Worm (Caenorhabditis elegans) whole organism, young adult: ENCODE measurements around the gene K12H4.7.

Experiments
- B0019.2 ChIP-seq: fragments of 200-800 bp; sonication (Bioruptor generic); conservative IDR thresholded peaks from 2 replicates; pipeline ENCODE4 v1.3.6; 2022; ENCODE audit warnings: missing genetic modification reagents, missing genetic modification characterization, missing compliant biosample characterization
- B0035.1 ChIP-seq: sonication (generic microtip); optimal IDR thresholded peaks from 2 replicates; lab custom pipeline; 2016; ENCODE audit warnings: missing genetic modification characterization, mild to moderate bottlenecking, missing compliant biosample characterization, missing genotype, missing genetic modification reagents
- B0336.3 ChIP-seq: fragments of 200-800 bp; sonication (Bioruptor generic); IDR thresholded peaks from 2 replicates; pipeline ENCODE4 v1.3.6; 2022; ENCODE audit warnings: missing genetic modification characterization, missing compliant biosample characterization
- C06A6.2 ChIP-seq: fragments of 200-800 bp; sonication (Bioruptor generic); conservative IDR thresholded peaks from 2 replicates; pipeline ENCODE4 v1.3.6; 2022; ENCODE audit warnings: missing genetic modification characterization, missing compliant biosample characterization
- F23B12.7 ChIP-seq: sonication (generic microtip); optimal IDR thresholded peaks from 2 replicates; lab custom pipeline; 2017; ENCODE audit warnings: missing genetic modification characterization, mild to moderate bottlenecking, missing compliant biosample characterization, antibody characterized with exemption, moderate library complexity; ENCODE audit not compliant: insufficient read depth
- F49E8.2 ChIP-seq: sonication (generic microtip); optimal IDR thresholded peaks from 3 replicates; lab custom pipeline; 2017; ENCODE audit warnings: missing genetic modification characterization, mild to moderate bottlenecking, missing compliant biosample characterization, antibody characterized with exemption, moderate library complexity; ENCODE audit not compliant: insufficient read depth
- F57A8.1 ChIP-seq: fragments of 200-800 bp; sonication (Bioruptor generic); optimal IDR thresholded peaks from 2 replicates; lab custom pipeline; 2018; ENCODE audit warnings: mild to moderate bottlenecking, missing genetic modification characterization, moderate library complexity, missing compliant biosample characterization
- F57C9.4 ChIP-seq: sonication (generic microtip); optimal IDR thresholded peaks from 2 replicates; lab custom pipeline; 2017; ENCODE audit warnings: mild to moderate bottlenecking, missing genetic modification characterization, missing compliant biosample characterization
- K12H6.12 ChIP-seq: fragments of 200-800 bp; sonication (Bioruptor generic); optimal IDR thresholded peaks from 2 replicates; lab custom pipeline; 2018; ENCODE audit warnings: mild to moderate bottlenecking, missing genetic modification characterization, missing compliant biosample characterization
- Y53G8AR.9 ChIP-seq: fragments of 200-800 bp; sonication (Bioruptor generic); conservative IDR thresholded peaks from 2 replicates; pipeline ENCODE4 v1.3.6; 2022; ENCODE audit warnings: missing genetic modification reagents, missing genetic modification characterization, missing compliant biosample characterization
- Y95B8A.8 ChIP-seq: fragments of 200-800 bp; sonication (Bioruptor generic); IDR thresholded peaks from 2 replicates; pipeline ENCODE4 v1.3.6; 2022; ENCODE audit warnings: missing genetic modification reagents, missing genetic modification characterization, missing compliant biosample characterization
- aptf-3 ChIP-seq: fragments of 200-800 bp; sonication (Bioruptor generic); IDR thresholded peaks from 2 replicates; pipeline ENCODE4 v1.3.6; 2022; ENCODE audit warnings: missing genetic modification characterization, missing compliant biosample characterization
- athp-1 ChIP-seq: sonication (generic microtip); optimal IDR thresholded peaks from 2 replicates; lab custom pipeline; 2017; ENCODE audit warnings: mild to moderate bottlenecking, missing genetic modification characterization, missing compliant biosample characterization
- ccch-3 ChIP-seq: fragments of 200-800 bp; sonication (Bioruptor generic); optimal IDR thresholded peaks from 2 replicates; lab custom pipeline; 2018; ENCODE audit warnings: mild to moderate bottlenecking, missing genetic modification characterization, missing compliant biosample characterization
- ceh-100 ChIP-seq: fragments of 200-800 bp; sonication (Bioruptor generic); IDR thresholded peaks from 2 replicates; pipeline ENCODE4 v1.3.6; 2022; ENCODE audit warnings: missing genetic modification reagents, missing genetic modification characterization, missing compliant biosample characterization
- ceh-40 ChIP-seq: fragments of 200-800 bp; sonication (Bioruptor generic); IDR thresholded peaks from 2 replicates; pipeline ENCODE4 v1.3.6; 2022; ENCODE audit warnings: missing genetic modification characterization, missing compliant biosample characterization
- ceh-58 ChIP-seq: fragments of 200-800 bp; sonication (Bioruptor generic); IDR thresholded peaks from 2 replicates; pipeline ENCODE4 v1.3.6; 2022; ENCODE audit warnings: missing genetic modification characterization, missing compliant biosample characterization
- ceh-91 ChIP-seq: fragments of 200-800 bp; sonication (Bioruptor generic); IDR thresholded peaks from 2 replicates; pipeline ENCODE4 v1.3.6; 2022; ENCODE audit warnings: missing genetic modification reagents, missing genetic modification characterization, missing compliant biosample characterization
- efl-1 ChIP-seq: fragments of 150-350 bp; optimal IDR thresholded peaks from 2 replicates; lab custom pipeline; 2014; ENCODE audit warnings: missing biosample characterization, missing genetic modification reagents, missing genetic modification characterization
- ets-4 ChIP-seq: fragments of 200-800 bp; sonication (Bioruptor generic); optimal IDR thresholded peaks from 2 replicates; lab custom pipeline; 2018; ENCODE audit warnings: mild to moderate bottlenecking, missing genetic modification characterization, missing compliant biosample characterization
- hrde-1 ChIP-seq: sonication (generic microtip); optimal IDR thresholded peaks from 2 replicates; lab custom pipeline; 2016; ENCODE audit warnings: missing genetic modification characterization, mild to moderate bottlenecking, missing compliant biosample characterization, moderate library complexity, missing genotype, missing genetic modification reagents, borderline replicate concordance
- hsf-1 ChIP-seq: fragments of 200-800 bp; sonication (Bioruptor generic); IDR thresholded peaks from 2 replicates; pipeline ENCODE4 v1.3.6; 2022; ENCODE audit warnings: missing genetic modification reagents, missing genetic modification characterization, missing compliant biosample characterization
- lin-35 ChIP-seq, 3 experiments: fragments of 150-350 bp in 2 of 3; sonication (generic microtip) in 1 of 3; optimal IDR thresholded peaks; 2 replicates each; lab custom pipeline; 2014 to 2018; ENCODE audit warnings: missing biosample characterization in 3 of 3, missing genetic modification characterization in 3 of 3, missing genetic modification reagents in 3 of 3
- lin-40 ChIP-seq: sonication (generic microtip); optimal IDR thresholded peaks from 2 replicates; lab custom pipeline; 2016; ENCODE audit warnings: missing genetic modification characterization, mild to moderate bottlenecking, missing compliant biosample characterization, missing genotype, missing genetic modification reagents
- madf-3 ChIP-seq: fragments of 200-800 bp; sonication (Bioruptor generic); IDR thresholded peaks from 2 replicates; pipeline ENCODE4 v1.3.6; 2022; ENCODE audit warnings: missing genetic modification reagents, missing genetic modification characterization, missing compliant biosample characterization
- madf-8 ChIP-seq: fragments of 200-800 bp; sonication (Bioruptor generic); conservative IDR thresholded peaks from 2 replicates; pipeline ENCODE4 v1.3.6; 2022; ENCODE audit warnings: missing genetic modification reagents, missing genetic modification characterization, missing compliant biosample characterization
- mcd-1 ChIP-seq: fragments of 200-800 bp; sonication (Bioruptor generic); IDR thresholded peaks from 2 replicates; pipeline ENCODE4 v1.3.6; 2022; ENCODE audit warnings: missing genetic modification reagents, missing genetic modification characterization, missing compliant biosample characterization
- mes-4 ChIP-seq: sonication (generic microtip); optimal IDR thresholded peaks from 2 replicates; lab custom pipeline; 2016; ENCODE audit warnings: missing genotype, missing genetic modification characterization, missing compliant biosample characterization
- mxl-1 ChIP-seq: sonication (generic microtip); optimal IDR thresholded peaks from 2 replicates; lab custom pipeline; 2016; ENCODE audit warnings: missing genetic modification characterization, missing compliant biosample characterization
- nfya-2 ChIP-seq: fragments of 200-800 bp; sonication (Bioruptor generic); IDR thresholded peaks from 2 replicates; pipeline ENCODE4 v1.3.6; 2022; ENCODE audit warnings: missing genetic modification reagents, missing genetic modification characterization, missing compliant biosample characterization
- nhr-120 ChIP-seq: fragments of 200-800 bp; sonication (Bioruptor generic); IDR thresholded peaks from 2 replicates; pipeline ENCODE4 v1.3.6; 2022; ENCODE audit warnings: missing genetic modification characterization, missing compliant biosample characterization
- nhr-27 ChIP-seq: fragments of 200-800 bp; sonication (Bioruptor generic); optimal IDR thresholded peaks from 2 replicates; lab custom pipeline; 2018; ENCODE audit warnings: mild to moderate bottlenecking, missing genetic modification characterization, moderate library complexity, missing compliant biosample characterization
- rcor-1 ChIP-seq: fragments of 200-800 bp; sonication (Bioruptor generic); IDR thresholded peaks from 2 replicates; pipeline ENCODE4 v1.3.6; 2022; ENCODE audit warnings: missing genetic modification reagents, missing genetic modification characterization, missing compliant biosample characterization
- sdz-38 ChIP-seq: sonication (generic microtip); optimal IDR thresholded peaks from 2 replicates; lab custom pipeline; 2016; ENCODE audit warnings: missing genotype, missing genetic modification characterization, missing compliant biosample characterization
- snpc-1.3 ChIP-seq: sonication (generic microtip); optimal IDR thresholded peaks from 2 replicates; lab custom pipeline; 2017; ENCODE audit warnings: missing genetic modification characterization, mild to moderate bottlenecking, missing compliant biosample characterization, antibody characterized with exemption, moderate library complexity, missing genotype, missing genetic modification reagents; ENCODE audit not compliant: insufficient read depth
- snpc-3.4 ChIP-seq: sonication (generic microtip); optimal IDR thresholded peaks from 2 replicates; lab custom pipeline; 2017; ENCODE audit warnings: missing genetic modification characterization, mild to moderate bottlenecking, missing compliant biosample characterization, antibody characterized with exemption, moderate library complexity, missing genotype, missing genetic modification reagents
- sptf-2 ChIP-seq: fragments of 200-800 bp; sonication (Bioruptor generic); optimal IDR thresholded peaks from 2 replicates; lab custom pipeline; 2018; ENCODE audit warnings: mild to moderate bottlenecking, missing genetic modification characterization, missing compliant biosample characterization
- tbp1 ChIP-seq: fragments of 200-800 bp; sonication (Bioruptor generic); optimal IDR thresholded peaks from 2 replicates; lab custom pipeline; 2018; ENCODE audit warnings: mild to moderate bottlenecking, missing genetic modification characterization, missing compliant biosample characterization
- unc-130 ChIP-seq: sonication (generic microtip); optimal IDR thresholded peaks from 2 replicates; lab custom pipeline; 2016; ENCODE audit warnings: missing genetic modification reagents, missing genetic modification characterization, missing compliant biosample characterization
- xnd-1 ChIP-seq: sonication (generic microtip); optimal IDR thresholded peaks from 2 replicates; lab custom pipeline; 2016; ENCODE audit warnings: missing genotype, missing genetic modification reagents, missing genetic modification characterization, missing compliant biosample characterization
- zfh-2 ChIP-seq: fragments of 200-800 bp; sonication (Bioruptor generic); conservative IDR thresholded peaks from 2 replicates; pipeline ENCODE4 v1.3.6; 2022; ENCODE audit warnings: missing genetic modification reagents, missing genetic modification characterization, missing compliant biosample characterization
- zim-3 ChIP-seq: sonication (generic microtip); optimal IDR thresholded peaks from 2 replicates; lab custom pipeline; 2017; ENCODE audit warnings: mild to moderate bottlenecking, missing genetic modification characterization, moderate library complexity, missing compliant biosample characterization
- ztf-28 ChIP-seq: fragments of 200-800 bp; sonication (Bioruptor generic); IDR thresholded peaks from 2 replicates; pipeline ENCODE4 v1.3.6; 2022; ENCODE audit warnings: missing genetic modification reagents, missing genetic modification characterization, missing compliant biosample characterization

Gene K12H4.7

DNA sequence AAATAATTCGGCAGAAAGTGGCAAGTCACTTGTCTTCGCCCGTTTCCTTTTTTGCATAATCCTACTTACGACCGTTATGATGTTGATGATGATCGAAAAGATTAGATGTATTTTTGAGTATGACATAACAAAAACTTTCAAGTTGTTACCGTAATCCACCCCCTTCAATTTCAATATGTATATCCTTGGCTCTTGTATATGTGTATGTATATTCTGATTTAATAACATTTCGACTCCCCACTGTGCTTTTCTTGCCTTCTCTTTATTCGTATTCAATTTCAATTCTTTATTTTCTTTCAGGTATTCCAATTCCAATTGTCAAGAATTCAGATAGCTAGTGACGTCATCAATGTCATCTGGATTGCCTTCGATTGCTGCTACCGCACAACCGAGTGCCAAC, 16.1 kb upstream of the K12H4.7 start, which contains the start of gene pros-1:
TSS of gene pros-1 (plus strand) at position 301 of the 400 bp plus-strand sequence.
- no peak for TF ChIP-seq B0019.2 (GFP tag; lab: Robert Waterston, UW)
- TF ChIP-seq K12H6.12 (tag; lab: Kevin White, UChicago), result no peak
- no peak for TF ChIP-seq zim-3 (tag; lab: Kevin White, UChicago)
- no peak for TF ChIP-seq sdz-38 (tag; lab: Kevin White, UChicago)
- no peak for TF ChIP-seq tbp1 (GFP tag; lab: Kevin White, UChicago)
- TF ChIP-seq aptf-3 (GFP tag; lab: Robert Waterston, UW), result no peak
- no peak for TF ChIP-seq lin-35 (GFP tag; optimal IDR thresholded peaks at IDR 0.05; lab: Kevin White, UChicago)
- TF ChIP-seq unc-130 (GFP tag; lab: Kevin White, UChicago), result no peak
- no peak for TF ChIP-seq hsf-1 (GFP tag; lab: Robert Waterston, UW)

DNA sequence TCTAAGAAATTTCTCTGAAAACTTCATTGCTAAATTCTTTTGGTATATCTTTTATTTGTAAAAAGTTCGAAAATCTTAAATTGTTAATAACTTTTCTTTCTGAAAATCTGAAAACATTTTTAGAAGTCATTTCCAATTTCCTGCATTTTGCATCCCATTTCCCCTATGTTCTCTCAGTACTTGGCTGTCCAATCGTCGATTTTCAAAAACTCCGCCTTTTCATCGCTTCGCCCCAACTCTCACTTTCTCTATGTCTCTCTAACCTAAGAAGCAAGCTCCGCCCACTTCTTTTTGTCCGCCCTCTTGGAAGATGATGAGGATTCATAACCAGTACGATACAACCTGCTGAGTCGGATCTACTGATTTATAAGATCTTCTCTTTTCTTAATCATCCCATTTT, 14.2 kb upstream of the K12H4.7 start:
- TF ChIP-seq B0035.1 (no peak), ccch-3 (no peak), Y95B8A.8 (GFP tag; lab: Robert Waterston, UW) (no peak), madf-3 (GFP tag; lab: Robert Waterston, UW) (no peak), ceh-40 (no peak), nfya-2 (no peak), zfh-2 (GFP tag; lab: Robert Waterston, UW) (no peak), ceh-58 (no peak), nhr-120 (GFP tag; lab: Robert Waterston, UW) (no peak), snpc-1.3 (tag; lab: Kevin White, UChicago) (no peak), mcd-1 (GFP tag; lab: Robert Waterston, UW) (no peak), sptf-2 (no peak), ets-4 (no peak), zim-3 (tag; lab: Kevin White, UChicago) (no peak), hrde-1 (tag; lab: Kevin White, UChicago) (no peak), F23B12.7 (tag; lab: Kevin White, UChicago) (no peak), C06A6.2 (GFP tag; lab: Robert Waterston, UW) (no peak), F57A8.1 (GFP tag; lab: Kevin White, UChicago) (no peak), ceh-91 (GFP tag; lab: Robert Waterston, UW) (no peak)
- TF ChIP-seq, all 124 proteins: peak for 0

DNA sequence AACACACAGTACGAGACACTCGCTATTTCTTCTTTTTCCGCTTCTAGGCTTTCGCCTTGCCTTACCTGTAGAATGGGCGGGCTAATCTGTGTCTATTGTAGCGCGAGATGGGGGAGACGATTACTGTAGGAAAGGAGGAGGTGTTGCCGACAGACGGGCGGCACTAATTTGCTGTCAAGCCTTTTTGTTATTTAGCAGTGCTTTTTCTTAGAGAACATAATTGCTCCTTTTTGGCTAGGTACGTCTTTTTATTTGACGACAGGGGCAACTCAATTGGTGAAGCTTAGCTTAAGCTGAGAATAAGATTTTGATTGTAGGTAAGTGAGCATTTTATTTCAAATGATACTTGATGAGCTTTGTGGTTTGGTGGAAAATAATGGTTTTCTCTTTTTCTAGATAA, 12.8 kb upstream of the K12H4.7 start:
- TF ChIP-seq F57C9.4 (tag; lab: Kevin White, UChicago) (no peak), ztf-28 (GFP tag; lab: Robert Waterston, UW) (0 out of 2 replicates have a peak, but pooled peaks have one; percentile 8)

DNA sequence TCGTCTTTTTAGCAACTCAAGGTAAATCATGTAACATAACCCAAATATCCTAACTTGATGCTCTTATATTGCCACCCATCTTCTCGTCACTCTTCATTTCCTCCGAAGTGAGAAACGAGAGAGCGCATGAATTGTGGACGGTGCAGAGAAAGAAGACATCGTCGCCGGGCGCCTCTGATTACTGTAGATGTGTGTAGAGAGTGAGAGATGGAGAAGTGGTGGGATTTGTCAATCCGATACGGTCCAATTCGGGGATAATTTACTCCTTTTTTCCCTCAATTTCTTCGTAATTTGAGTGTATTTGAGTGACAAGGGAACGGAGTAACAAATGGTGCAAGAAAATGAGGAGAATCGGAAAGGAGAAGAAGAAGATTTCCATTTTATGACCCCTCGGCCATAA, 10.2 kb upstream of the K12H4.7 start:
- TF ChIP-seq B0035.1 (no peak), B0336.3 (GFP tag; lab: Robert Waterston, UW) (no peak), nhr-27 (tag; lab: Kevin White, UChicago) (no peak), ceh-100 (GFP tag; lab: Robert Waterston, UW) (no peak), mxl-1 (tag; lab: Kevin White, UChicago) (no peak), F49E8.2 (no peak), snpc-3.4 (tag; lab: Kevin White, UChicago) (no peak), K12H6.12 (tag; lab: Kevin White, UChicago) (no peak), unc-130 (GFP tag; lab: Kevin White, UChicago) (no peak), rcor-1 (no peak), madf-8 (GFP tag; lab: Robert Waterston, UW) (no peak), xnd-1 (tag; lab: Kevin White, UChicago) (no peak), Y53G8AR.9 (GFP tag; lab: Robert Waterston, UW) (no peak), mes-4 (tag; lab: Kevin White, UChicago) (no peak), ztf-28 (GFP tag; lab: Robert Waterston, UW) (no peak), lin-40 (tag; lab: Kevin White, UChicago) (no peak), efl-1 (no peak), athp-1 (tag; lab: Kevin White, UChicago) (no peak)
